Worm (Caenorhabditis elegans): ENCODE measurements around the gene B0496.2.

B0496.2 gene

DNA sequence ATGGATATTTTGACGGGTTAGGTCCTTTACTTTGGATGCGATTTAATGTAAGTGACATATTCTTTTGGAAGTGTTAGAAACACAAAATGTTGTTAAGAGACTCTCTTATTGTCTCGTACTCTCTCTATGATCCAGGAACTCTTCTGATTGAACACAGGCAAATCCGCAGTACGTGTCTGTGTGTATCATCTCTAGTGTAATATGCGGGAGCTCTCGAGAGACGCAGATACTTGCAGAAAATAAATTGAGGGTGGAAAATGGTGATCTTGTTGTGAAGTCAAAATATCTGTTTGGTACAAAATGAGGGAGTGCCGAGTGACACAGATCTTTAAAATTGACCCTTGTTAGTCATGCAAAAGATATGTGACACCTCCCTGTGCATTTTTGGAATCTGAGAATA is 41.0 kb upstream of the B0496.2 start:
- TF ChIP-seq mep-1 (tag; optimal IDR thresholded peaks at IDR 0.05) (no peak), hlh-1 (tag; optimal IDR thresholded peaks at IDR 0.05) (peak; percentile 62), ham-2 (GFP tag; optimal IDR thresholded peaks at IDR 0.05) (no peak), zip-8 (tag; optimal IDR thresholded peaks at IDR 0.05) (no peak), blmp-1 (tag; optimal IDR thresholded peaks at IDR 0.05) (no peak), nhr-2 (tag; optimal IDR thresholded peaks at IDR 0.05) (no peak), unc-120 (tag; optimal IDR thresholded peaks at IDR 0.05; ENCODE audit: poor library complexity, severe bottlenecking) (peak; percentile 19), lsy-2 (tag; optimal IDR thresholded peaks at IDR 0.05) (no peak), elt-1 (tag; optimal IDR thresholded peaks at IDR 0.05; ENCODE audit: borderline replicate concordance, insufficient read depth) (no peak), unc-62 (GFP tag; optimal IDR thresholded peaks at IDR 0.05) (peak; percentile 6), tbx-8 (GFP tag; optimal IDR thresholded peaks at IDR 0.05) (no peak)

DNA sequence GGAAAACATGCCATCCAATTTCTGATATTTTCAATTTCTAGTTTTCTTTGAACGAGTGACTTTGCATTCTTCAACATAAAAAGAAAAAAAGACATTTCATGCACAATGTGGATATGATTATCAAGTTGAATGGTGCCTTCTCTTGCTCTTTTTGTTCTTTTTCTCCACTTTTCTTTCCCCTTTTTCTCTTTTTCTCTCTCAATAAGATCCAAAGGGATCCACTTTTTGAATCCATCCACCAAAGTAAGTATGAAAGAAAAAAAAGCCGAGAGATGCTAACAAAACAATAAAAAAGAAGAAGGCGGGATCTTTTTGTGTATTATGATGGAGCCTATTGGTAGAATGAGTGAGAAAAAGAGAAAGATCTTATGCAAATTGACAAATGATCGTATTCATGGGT is 40.4 kb upstream of the B0496.2 start:
- TF ChIP-seq sem-2 (GFP tag; optimal IDR thresholded peaks at IDR 0.05) (no peak), ces-1 (GFP tag; optimal IDR thresholded peaks at IDR 0.05) (peak; percentile 24)

DNA sequence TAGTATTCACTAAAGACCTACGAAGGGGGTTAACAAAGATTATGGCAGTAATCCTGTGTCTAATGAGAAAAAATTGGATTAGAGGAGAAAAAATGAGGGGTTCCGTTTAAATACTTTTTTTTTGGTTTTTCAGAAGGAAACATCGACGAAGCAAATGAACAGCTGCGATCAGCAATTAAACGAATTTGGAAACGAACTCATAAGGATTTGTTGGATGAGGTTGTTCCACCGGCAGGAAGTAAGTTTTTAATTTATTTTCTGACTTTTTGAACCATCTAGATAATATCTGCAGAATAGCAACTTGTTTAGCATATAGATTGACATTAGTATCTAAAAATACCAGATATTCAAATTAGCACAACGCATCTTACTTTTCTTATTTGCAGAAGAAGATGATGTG is 34.1 kb upstream of the B0496.2 start:
- TF ChIP-seq elt-3 (tag; optimal IDR thresholded peaks at IDR 0.05) (no peak), bed-3 (GFP tag; optimal IDR thresholded peaks at IDR 0.05) (no peak), sptf-1 (tag; optimal IDR thresholded peaks at IDR 0.05) (no peak), ztf-11 (tag; optimal IDR thresholded peaks at IDR 0.05) (no peak), ceh-83 (GFP tag; optimal IDR thresholded peaks at IDR 0.05) (no peak), ces-1 (GFP tag; optimal IDR thresholded peaks at IDR 0.05) (no peak), hlh-1 (tag; optimal IDR thresholded peaks at IDR 0.05) (no peak), tbx-8 (GFP tag; optimal IDR thresholded peaks at IDR 0.05) (no peak), flh-1 (GFP tag; optimal IDR thresholded peaks at IDR 0.05) (no peak)

DNA sequence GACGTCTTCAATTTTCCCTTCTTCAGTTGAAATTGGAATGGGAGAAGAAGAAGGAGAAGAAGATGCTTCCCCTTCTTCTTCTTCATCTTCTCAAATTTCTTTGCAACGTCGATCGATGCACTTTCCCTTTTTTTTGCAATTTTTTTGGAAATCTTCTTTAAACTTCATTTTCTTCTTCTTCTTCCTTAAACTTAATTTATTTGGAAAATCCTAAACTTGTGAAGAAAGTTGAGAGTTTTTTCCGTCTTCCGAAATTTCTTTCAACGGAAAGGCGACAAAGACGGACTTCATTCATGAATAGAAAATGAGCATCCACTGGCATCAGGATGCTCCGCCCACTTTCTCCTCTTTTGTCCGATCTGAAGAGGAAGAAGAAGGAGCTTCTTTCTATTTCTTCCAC is 33.5 kb upstream of the B0496.2 start:
- TF ChIP-seq pha-4 (tag; optimal IDR thresholded peaks at IDR 0.05) (no peak), ces-1 (GFP tag; optimal IDR thresholded peaks at IDR 0.05) (peak; percentile 77)

DNA sequence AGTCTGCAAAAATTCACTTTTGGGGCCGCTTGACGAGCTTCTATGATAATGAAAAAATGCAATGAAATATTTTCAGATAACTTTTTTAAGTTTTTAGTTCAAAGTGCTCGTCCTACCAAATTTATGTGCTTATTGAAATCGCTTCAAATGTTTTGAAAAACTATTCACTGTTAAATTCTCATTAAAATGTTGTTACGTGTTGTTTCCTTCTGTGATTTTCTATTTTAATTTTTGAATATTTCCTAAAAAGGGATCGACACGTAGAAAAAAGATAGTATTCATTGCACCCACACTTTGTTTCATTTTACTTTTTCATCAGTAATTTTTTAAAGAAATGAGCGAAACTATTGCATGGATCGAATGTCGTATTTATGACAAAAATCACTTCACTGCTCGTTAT is 28.8 kb upstream of the B0496.2 start, which contains the start of gene B0496.6:
Gene B0496.6, plus strand, starts transcription at position 301 of the 400 bp plus-strand sequence.
- no peak for TF ChIP-seq tbx-8 (GFP tag; optimal IDR thresholded peaks at IDR 0.05)
- TF ChIP-seq cnd-1 (tag; optimal IDR thresholded peaks at IDR 0.05): no peak
- no peak for TF ChIP-seq pha-4 (tag; optimal IDR thresholded peaks at IDR 0.05)
- TF ChIP-seq lin-32 (GFP tag; optimal IDR thresholded peaks at IDR 0.05): no peak
- TF ChIP-seq snpc-4 (tag; optimal IDR thresholded peaks at IDR 0.05): no peak
- TF ChIP-seq unc-62 (GFP tag; optimal IDR thresholded peaks at IDR 0.05): no peak
- TF ChIP-seq M03D4.4 (tag; optimal IDR thresholded peaks at IDR 0.05): no peak
- no peak for TF ChIP-seq ztf-11 (tag; optimal IDR thresholded peaks at IDR 0.05)

DNA sequence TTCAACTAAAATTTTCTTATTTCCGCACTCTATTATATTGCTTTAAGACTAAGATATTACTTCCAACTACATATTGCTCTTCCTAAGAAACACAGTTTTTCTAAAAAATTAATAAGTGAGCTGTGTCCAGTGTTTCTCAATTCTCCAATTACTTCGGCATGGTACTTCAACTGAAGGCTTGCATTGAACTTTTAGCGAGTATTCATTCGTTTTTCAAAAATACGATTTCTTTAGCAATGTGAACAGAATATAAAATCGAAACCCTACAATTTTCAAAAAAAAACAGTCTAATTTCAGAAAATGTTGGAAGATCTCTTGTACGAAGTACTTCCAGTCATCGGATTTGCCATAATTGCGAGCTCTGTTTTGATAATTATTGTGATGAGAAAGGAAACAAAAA is 26.7 kb upstream of the B0496.2 start, which contains the start of gene srtx-1:
Gene srtx-1, plus strand, starts transcription at position 301 of the 400 bp plus-strand sequence.
- TF ChIP-seq nhr-76 (tag; optimal IDR thresholded peaks at IDR 0.05) (no peak), unc-120 (tag; optimal IDR thresholded peaks at IDR 0.05; ENCODE audit: poor library complexity, severe bottlenecking) (no peak), elt-3 (tag; optimal IDR thresholded peaks at IDR 0.05) (no peak), pha-4 (tag; optimal IDR thresholded peaks at IDR 0.05) (no peak), M03D4.4 (tag; optimal IDR thresholded peaks at IDR 0.05) (no peak), tbx-8 (GFP tag; optimal IDR thresholded peaks at IDR 0.05) (no peak), sem-2 (GFP tag; optimal IDR thresholded peaks at IDR 0.05) (no peak), zip-8 (tag; optimal IDR thresholded peaks at IDR 0.05) (no peak)

ce11 chrIV:7424198-7424597 is 23.5 kb upstream of the B0496.2 start, which contains the start of gene unc-82:
unc-82 (plus strand) TSS chrIV:7424498.
- TF ChIP-seq unc-39 (tag; optimal IDR thresholded peaks at IDR 0.05) (no peak), mls-2 (tag; optimal IDR thresholded peaks at IDR 0.05) (no peak), nhr-28 (tag; optimal IDR thresholded peaks at IDR 0.05) (no peak), mep-1 (tag; optimal IDR thresholded peaks at IDR 0.05) (no peak), snpc-4 (tag; optimal IDR thresholded peaks at IDR 0.05) (no peak), ztf-11 (tag; optimal IDR thresholded peaks at IDR 0.05) (no peak), nhr-2 (tag; optimal IDR thresholded peaks at IDR 0.05) (no peak), bed-3 (GFP tag; optimal IDR thresholded peaks at IDR 0.05) (no peak), lin-32 (GFP tag; optimal IDR thresholded peaks at IDR 0.05) (no peak), elt-1 (tag; optimal IDR thresholded peaks at IDR 0.05; ENCODE audit: borderline replicate concordance, insufficient read depth) (no peak), mab-5 (tag; optimal IDR thresholded peaks at IDR 0.05) (no peak), flh-1 (GFP tag; optimal IDR thresholded peaks at IDR 0.05) (no peak)
